Worm (Caenorhabditis elegans): ENCODE data around the gene cmtr-2.

- TF ChIP-seq lsy-2 (tag; optimal IDR thresholded peaks at IDR 0.05): no peak
- TF ChIP-seq lin-13 (tag; optimal IDR thresholded peaks at IDR 0.05): no peak
- TF ChIP-seq nhr-237 (tag; optimal IDR thresholded peaks at IDR 0.05): no peak
- no peak for TF ChIP-seq snpc-4 (tag; optimal IDR thresholded peaks at IDR 0.05)
- no peak for TF ChIP-seq sptf-1 (tag; optimal IDR thresholded peaks at IDR 0.05)
- TF ChIP-seq tbx-8 (GFP tag; optimal IDR thresholded peaks at IDR 0.05): no peak
- TF ChIP-seq nhr-76 (tag; optimal IDR thresholded peaks at IDR 0.05): no peak
These were observed 30.1 kb downstream of the cmtr-2 start for ce11 chrIII:6645305-6645704.

Data from whole organism, mixed stage, embryonic.